Worm (Caenorhabditis elegans): Measurements from ENCODE around the gene T13A10.2.

DNA sequence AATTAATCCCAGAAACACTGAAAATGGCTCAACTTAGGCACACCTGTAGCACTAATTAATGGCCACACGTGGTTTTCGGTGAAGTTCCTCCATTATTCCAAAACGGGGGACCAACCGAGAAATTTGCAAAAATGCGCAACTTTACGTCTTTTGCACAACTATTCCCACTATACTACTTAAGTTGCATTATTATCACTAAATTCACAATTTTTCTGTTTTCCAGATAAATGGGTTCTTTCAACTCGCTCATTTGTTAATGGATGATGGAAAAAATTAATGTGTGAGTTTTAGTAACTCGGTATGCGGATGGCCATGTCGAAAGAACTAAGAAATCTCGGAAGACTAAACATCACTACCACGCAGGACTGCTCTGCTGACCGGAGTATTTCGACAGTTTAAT lies 1.5 kb downstream of the T13A10.2 start, which contains the start of gene T13A10.64:
- TF ChIP-seq ama-1 (optimal IDR thresholded peaks at IDR 0.05) (no peak), hnd-1 (tag; optimal IDR thresholded peaks at IDR 0.05) (no peak)

Data from whole organism, early embryonic.